Worm (Caenorhabditis elegans) whole organism, L1 larva: ENCODE measurements around the gene srh-1.

ENCODE experiments used
- C16A3.4 ChIP-seq: fragments of 150-350 bp; optimal IDR thresholded peaks from 2 replicates; lab custom pipeline; 2014; ENCODE audit warnings: missing biosample characterization, missing genetic modification characterization
- F16B12.6 ChIP-seq: fragments of 150-350 bp; optimal IDR thresholded peaks from 2 replicates; lab custom pipeline; 2014; ENCODE audit warnings: missing biosample characterization, missing genetic modification characterization
- Y116A8C.19 ChIP-seq: sonication (generic microtip); optimal IDR thresholded peaks from 2 replicates; lab custom pipeline; 2016; ENCODE audit warnings: missing compliant biosample characterization, missing genetic modification characterization, borderline replicate concordance
- ceh-88 ChIP-seq: fragments of 200-800 bp; sonication (Bioruptor generic); IDR thresholded peaks from 2 replicates; pipeline ENCODE4 v1.3.6; 2022; ENCODE audit warnings: missing genetic modification characterization, missing compliant biosample characterization
- ceh-90 ChIP-seq: sonication (generic microtip); optimal IDR thresholded peaks from 2 replicates; lab custom pipeline; 2016; ENCODE audit warnings: missing genetic modification characterization, missing compliant biosample characterization
- dpl-1 ChIP-seq, 3 experiments: fragments of 150-350 bp in 2 of 3; sonication (generic microtip) in 1 of 3; optimal IDR thresholded peaks; 2 replicates each; lab custom pipeline; 2014 to 2017; ENCODE audit warnings: missing biosample characterization in 3 of 3, missing genetic modification characterization in 3 of 3, missing genetic modification reagents in 3 of 3
- dsc-1 ChIP-seq: sonication (generic microtip); optimal IDR thresholded peaks from 2 replicates; lab custom pipeline; 2016; ENCODE audit warnings: mild to moderate bottlenecking, missing genetic modification characterization, missing compliant biosample characterization
- efl-1 ChIP-seq, 4 experiments: fragments of 150-350 bp; optimal IDR thresholded peaks in 3 of 4; peaks in 1 of 4; 1 replicate in 1 of 4; 2 replicates in 3 of 4; lab custom pipeline; 2014; ENCODE audit warnings: missing biosample characterization in 2 of 4, missing genetic modification characterization in 2 of 4, missing genetic modification reagents in 2 of 4
- elt-2 ChIP-seq: sonication (generic microtip); optimal IDR thresholded peaks from 2 replicates; lab custom pipeline; 2016; ENCODE audit warnings: missing genetic modification characterization, mild to moderate bottlenecking, inconsistent platforms, missing compliant biosample characterization, missing genetic modification reagents
- fkh-10 ChIP-seq: sonication (generic microtip); optimal IDR thresholded peaks from 2 replicates; lab custom pipeline; 2017; ENCODE audit warnings: missing biosample characterization, missing genetic modification reagents, missing genetic modification characterization
- fkh-4 ChIP-seq: sonication (generic microtip); optimal IDR thresholded peaks from 2 replicates; lab custom pipeline; 2016; ENCODE audit warnings: missing compliant biosample characterization, missing genetic modification characterization, borderline replicate concordance
- fkh-8 ChIP-seq: sonication (generic microtip); optimal IDR thresholded peaks from 2 replicates; lab custom pipeline; 2016; ENCODE audit warnings: mild to moderate bottlenecking, missing genetic modification characterization, missing compliant biosample characterization
- fos-1 ChIP-seq: fragments of 150-350 bp; optimal IDR thresholded peaks from 2 replicates; lab custom pipeline; 2014; ENCODE audit warnings: missing biosample characterization, missing genetic modification characterization
- hlh-17 ChIP-seq: fragments of 200-800 bp; sonication (Bioruptor generic); optimal IDR thresholded peaks from 2 replicates; lab custom pipeline; 2018; ENCODE audit warnings: missing genetic modification characterization, mild to moderate bottlenecking, missing compliant biosample characterization, moderate library complexity, borderline replicate concordance
- hlh-4 ChIP-seq: sonication (generic microtip); optimal IDR thresholded peaks from 2 replicates; lab custom pipeline; 2016; ENCODE audit warnings: mild to moderate bottlenecking, missing genetic modification characterization, missing compliant biosample characterization
- jun-1 ChIP-seq: fragments of 150-350 bp; optimal IDR thresholded peaks from 2 replicates; lab custom pipeline; 2014; ENCODE audit warnings: missing biosample characterization, missing genetic modification reagents, missing genetic modification characterization
- lin-14 ChIP-seq: fragments of 200-800 bp; sonication (Bioruptor generic); optimal IDR thresholded peaks from 2 replicates; lab custom pipeline; 2018; ENCODE audit warnings: mild to moderate bottlenecking, missing genetic modification characterization, moderate library complexity, missing compliant biosample characterization
- lin-15B ChIP-seq: fragments of 150-350 bp; sonication (generic microtip); optimal IDR thresholded peaks from 3 replicates; lab custom pipeline; 2014; ENCODE audit warnings: missing biosample characterization, missing genetic modification characterization
- lin-35 ChIP-seq, 2 experiments: fragments of 150-350 bp; optimal IDR thresholded peaks; 2 replicates each; lab custom pipeline; 2014; ENCODE audit warnings: missing biosample characterization in 2 of 2, missing genetic modification characterization in 2 of 2, missing genetic modification reagents in 2 of 2
- lin-39 ChIP-seq: fragments of 150-350 bp; optimal IDR thresholded peaks from 2 replicates; lab custom pipeline; 2014; ENCODE audit warnings: missing biosample characterization, missing genetic modification reagents, missing genetic modification characterization
- lsy-2 ChIP-seq, 2 experiments: fragments of 150-350 bp; optimal IDR thresholded peaks; 2 replicates each; lab custom pipeline; 2014; ENCODE audit warnings: missing biosample characterization in 2 of 2, missing genetic modification characterization in 2 of 2
- mdl-1 ChIP-seq, 2 experiments: fragments of 150-350 bp; optimal IDR thresholded peaks; 2 replicates each; lab custom pipeline; 2014 to 2017; ENCODE audit warnings: missing biosample characterization in 2 of 2, missing genetic modification characterization in 2 of 2, inconsistent platforms in 1 of 2
- mef-2 ChIP-seq: fragments of 150-350 bp; optimal IDR thresholded peaks from 2 replicates; lab custom pipeline; 2014; ENCODE audit warnings: missing biosample characterization, missing genetic modification characterization
- mep-1 ChIP-seq: fragments of 150-350 bp; optimal IDR thresholded peaks from 2 replicates; lab custom pipeline; 2014; ENCODE audit warnings: missing biosample characterization, missing genetic modification characterization
- nhr-12 ChIP-seq: sonication (generic microtip); optimal IDR thresholded peaks from 2 replicates; lab custom pipeline; 2017; ENCODE audit warnings: missing biosample characterization, missing genetic modification characterization
- nhr-19 ChIP-seq: fragments of 200-800 bp; sonication (Bioruptor generic); conservative IDR thresholded peaks from 2 replicates; pipeline ENCODE4 v1.3.6; 2022; ENCODE audit warnings: missing genetic modification characterization, missing compliant biosample characterization
- nhr-20 ChIP-seq: sonication (generic microtip); optimal IDR thresholded peaks from 2 replicates; lab custom pipeline; 2016; ENCODE audit warnings: mild to moderate bottlenecking, missing genetic modification characterization, missing compliant biosample characterization
- nhr-237 ChIP-seq: fragments of 150-350 bp; optimal IDR thresholded peaks from 2 replicates; lab custom pipeline; 2014; ENCODE audit warnings: missing biosample characterization, missing genetic modification characterization
- nhr-84 ChIP-seq: sonication (generic microtip); optimal IDR thresholded peaks from 2 replicates; lab custom pipeline; 2017; ENCODE audit warnings: missing biosample characterization, missing genetic modification characterization
- nhr-85 ChIP-seq: sonication (generic microtip); peaks from one replicate; lab custom pipeline; 2016; ENCODE audit warnings: missing genetic modification characterization, inconsistent platforms, missing compliant biosample characterization
- nhr-90 ChIP-seq: sonication (generic microtip); optimal IDR thresholded peaks from 2 replicates; lab custom pipeline; 2016; ENCODE audit warnings: mild to moderate bottlenecking, missing genetic modification characterization, missing compliant biosample characterization; ENCODE audit not compliant: poor library complexity
- pag-3 ChIP-seq: sonication (generic microtip); optimal IDR thresholded peaks from 2 replicates; lab custom pipeline; 2017; ENCODE audit warnings: missing genetic modification characterization, mild to moderate bottlenecking, missing compliant biosample characterization, antibody characterized with exemption, borderline replicate concordance; ENCODE audit not compliant: insufficient read depth
- pqm-1 ChIP-seq: sonication (generic microtip); optimal IDR thresholded peaks from 3 replicates; lab custom pipeline; 2017; ENCODE audit warnings: missing biosample characterization, missing genetic modification characterization
- snpc-4 ChIP-seq: fragments of 150-350 bp; optimal IDR thresholded peaks from 2 replicates; lab custom pipeline; 2014; ENCODE audit warnings: missing biosample characterization, missing genetic modification characterization
- snu-23 ChIP-seq: sonication (generic microtip); optimal IDR thresholded peaks from 2 replicates; lab custom pipeline; 2016; ENCODE audit warnings: missing genetic modification characterization, missing compliant biosample characterization
- sox-4 ChIP-seq: sonication (generic microtip); optimal IDR thresholded peaks from 2 replicates; lab custom pipeline; 2016; ENCODE audit warnings: missing genetic modification characterization, missing compliant biosample characterization
- sptf-1 ChIP-seq: fragments of 150-350 bp; optimal IDR thresholded peaks from 2 replicates; lab custom pipeline; 2014; ENCODE audit warnings: missing biosample characterization, missing genetic modification characterization
- sup-37 ChIP-seq: fragments of 200-800 bp; sonication (Bioruptor generic); optimal IDR thresholded peaks from 2 replicates; lab custom pipeline; 2018; ENCODE audit warnings: mild to moderate bottlenecking, missing genetic modification characterization, missing compliant biosample characterization
- unc-130 ChIP-seq: fragments of 150-350 bp; optimal IDR thresholded peaks from 2 replicates; lab custom pipeline; 2017; ENCODE audit warnings: missing biosample characterization, missing genetic modification characterization, inconsistent platforms
- unc-62 ChIP-seq: fragments of 150-350 bp; optimal IDR thresholded peaks from 2 replicates; lab custom pipeline; 2014; ENCODE audit warnings: missing biosample characterization, missing genetic modification reagents, missing genetic modification characterization
- unc-98 ChIP-seq: fragments of 200-800 bp; sonication (Bioruptor generic); IDR thresholded peaks from 2 replicates; pipeline ENCODE4 v1.3.6; 2022; ENCODE audit warnings: missing genetic modification characterization, missing compliant biosample characterization
- xbp-1 ChIP-seq: sonication (generic microtip); optimal IDR thresholded peaks from 2 replicates; lab custom pipeline; 2016; ENCODE audit warnings: missing genetic modification characterization, missing compliant biosample characterization
- zag-1 ChIP-seq: fragments of 150-350 bp; optimal IDR thresholded peaks from 2 replicates; lab custom pipeline; 2014; ENCODE audit warnings: missing biosample characterization, missing genetic modification characterization
- ztf-4 ChIP-seq: fragments of 150-350 bp; optimal IDR thresholded peaks from 2 replicates; lab custom pipeline; 2014; ENCODE audit warnings: missing biosample characterization, missing genetic modification characterization

The srh-1 gene

ce11 chrV:11526927-11527491, 41.4 kb downstream of the srh-1 start:
- no peak for TF ChIP-seq zag-1 (tag; lab: Kevin White, UChicago)
- no peak for TF ChIP-seq nhr-84 (tag; lab: Kevin White, UChicago)
- TF ChIP-seq nhr-12 (tag; lab: Kevin White, UChicago) = no peak
- TF ChIP-seq C16A3.4 (tag; lab: Kevin White, UChicago) = no peak
- no peak for TF ChIP-seq lsy-2 (tag; optimal IDR thresholded peaks at IDR 0.05; lab: Kevin White, UChicago)
- TF ChIP-seq, all 84 proteins: peak for 0

DNA sequence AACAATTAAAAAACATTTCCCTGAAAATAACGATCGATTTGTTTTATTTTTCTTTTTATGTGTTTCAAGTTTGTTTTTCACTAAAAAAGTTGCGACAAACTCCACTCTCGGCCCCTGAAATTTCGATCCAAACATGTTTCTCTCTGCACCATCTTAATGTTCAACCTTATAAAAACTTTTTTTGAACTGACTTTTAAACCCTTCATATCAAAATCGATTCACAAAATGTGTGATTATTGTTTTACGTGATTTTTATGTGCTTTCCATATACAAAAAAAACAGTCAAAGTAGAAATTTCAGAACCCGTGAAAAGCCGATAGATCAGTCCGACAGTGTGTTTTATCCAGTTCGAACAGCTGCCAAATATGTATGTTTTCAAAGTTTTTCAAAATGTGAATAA, 41.9 kb downstream of the srh-1 start, which contains the start of gene ccch-1:
TSS of gene ccch-1 (plus strand) at position 301 of the 400 bp plus-strand sequence.
- TF ChIP-seq efl-1 (optimal IDR thresholded peaks at IDR 0.05; lab: Kevin White, UChicago) = no peak
- peak in 1 of 2 experiments; percentile 80 for TF ChIP-seq efl-1 (GFP tag; optimal IDR thresholded peaks at IDR 0.05 in 1 of 2; lab: Kevin White, UChicago)
- TF ChIP-seq mdl-1 (tag; optimal IDR thresholded peaks at IDR 0.05; lab: Kevin White, UChicago) = no peak

DNA sequence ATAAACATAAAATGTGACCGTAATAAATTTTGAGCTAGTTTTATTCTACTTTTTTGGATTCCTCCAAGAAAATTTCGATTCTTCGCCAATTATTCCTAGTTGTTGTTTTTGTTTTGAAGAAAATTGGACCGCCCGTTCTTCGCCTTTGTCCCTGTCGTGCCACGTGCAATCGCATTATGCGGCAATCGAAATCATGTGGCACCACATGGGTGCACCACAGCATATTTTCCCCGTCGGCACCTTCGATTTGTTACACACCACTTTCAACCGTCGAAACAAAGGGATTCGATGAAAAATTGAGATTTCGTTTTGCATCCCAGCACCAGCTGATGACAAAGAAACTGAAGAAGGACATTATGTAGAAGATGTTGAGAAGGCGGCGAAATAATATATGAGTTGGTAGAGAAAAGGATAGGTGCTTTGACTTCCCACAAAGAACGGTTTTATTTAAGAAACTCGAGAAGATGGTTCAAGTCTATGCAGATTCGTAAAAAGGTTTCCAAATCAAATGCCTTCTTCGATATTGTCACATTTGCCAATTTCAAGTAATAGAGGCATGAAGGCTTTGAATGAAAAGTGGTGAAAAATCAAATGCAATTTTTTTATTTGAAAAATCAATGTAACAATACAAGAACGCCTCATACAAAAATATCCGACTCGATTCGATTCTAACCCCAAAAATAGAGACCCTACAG, 43.1 kb downstream of the srh-1 start:
- TF ChIP-seq fkh-4 (tag; lab: Kevin White, UChicago) (no peak), nhr-84 (tag; lab: Kevin White, UChicago) (no peak), lin-14 (peak; percentile 33), snpc-4 (tag; lab: Kevin White, UChicago) (no peak), unc-62 (no peak), nhr-90 (no peak), ztf-4 (tag; lab: Kevin White, UChicago) (no peak), xbp-1 (tag; lab: Kevin White, UChicago) (no peak), mep-1 (tag; lab: Kevin White, UChicago) (no peak), snu-23 (peak; percentile 21), fos-1 (no peak), lin-15B (tag; lab: Kevin White, UChicago) (no peak), lin-35 (GFP tag; optimal IDR thresholded peaks at IDR 0.05; lab: Kevin White, UChicago) (no peak), sup-37 (GFP tag; lab: Kevin White, UChicago) (no peak), sox-4 (no peak), nhr-237 (tag; lab: Kevin White, UChicago) (no peak), mdl-1 (tag; optimal IDR thresholded peaks at IDR 0.05; lab: Kevin White, UChicago) (peak in 1 of 2 experiments; percentile 7), nhr-20 (tag; lab: Kevin White, UChicago) (no peak), mef-2 (tag; lab: Kevin White, UChicago) (no peak), pag-3 (tag; lab: Kevin White, UChicago) (no peak), ceh-88 (GFP tag; lab: Robert Waterston, UW) (no peak), elt-2 (tag; lab: Kevin White, UChicago) (no peak), unc-98 (GFP tag; lab: Robert Waterston, UW) (no peak), nhr-19 (GFP tag; lab: Robert Waterston, UW) (no peak), sptf-1 (no peak), Y116A8C.19 (tag; lab: Kevin White, UChicago) (no peak), fkh-8 (tag; lab: Kevin White, UChicago) (no peak), jun-1 (tag; lab: Kevin White, UChicago) (no peak), pqm-1 (no peak), F16B12.6 (tag; lab: Kevin White, UChicago) (no peak), nhr-85 (tag; lab: Kevin White, UChicago) (peak; percentile 76), ceh-90 (tag; lab: Kevin White, UChicago) (no peak), hlh-4 (no peak), lsy-2 (tag; optimal IDR thresholded peaks at IDR 0.05; lab: Kevin White, UChicago) (no peak), fkh-10 (no peak), dpl-1 (GFP tag; optimal IDR thresholded peaks at IDR 0.05; lab: Kevin White, UChicago) (no peak), hlh-17 (GFP tag; lab: Kevin White, UChicago) (no peak), lin-39 (no peak), unc-130 (no peak), dsc-1 (tag; lab: Kevin White, UChicago) (peak; percentile 57)
- TF ChIP-seq, all 84 proteins: peak for 5
